Worm (Caenorhabditis elegans) whole organism, L4/young adult: Measurements from ENCODE around the gene ceeh-2.

ENCODE experiments used
- W03F9.2 ChIP-seq: fragments of 150-350 bp; optimal IDR thresholded peaks from 2 replicates; lab custom pipeline; 2014; ENCODE audit warnings: missing biosample characterization, missing genetic modification characterization
- dao-5 ChIP-seq: sonication (generic microtip); optimal IDR thresholded peaks from 2 replicates; lab custom pipeline; 2016; ENCODE audit warnings: missing genotype, missing genetic modification characterization, moderate library complexity, missing compliant biosample characterization
- him-1 ChIP-seq: sonication (generic microtip); optimal IDR thresholded peaks from 2 replicates; lab custom pipeline; 2016; ENCODE audit warnings: missing genotype, missing genetic modification reagents, missing genetic modification characterization, missing compliant biosample characterization

- TF ChIP-seq him-1 (tag; lab: Kevin White, UChicago) (no peak), W03F9.2 (tag; lab: Kevin White, UChicago) (no peak), dao-5 (tag; lab: Kevin White, UChicago) (no peak)
Measured at ce11 chrV:10339200-10339599, 18.5 kb downstream of the ceeh-2 start, which contains the start of gene K07C5.2.
